Fruit fly (Drosophila melanogaster) whole organism, prepupa: ENCODE results near the gene CG17717.

Source experiments
- Blimp-1 ChIP-seq: fragments of 200-800 bp; sonication (Bioruptor generic); optimal IDR thresholded peaks from 3 replicates; lab custom pipeline; 2017; ENCODE audit warnings: missing biosample characterization, missing genetic modification characterization, mild to moderate bottlenecking, moderate library complexity, missing genetic modification reagents
- CG10631 ChIP-seq: fragments of 200-800 bp; sonication (Bioruptor generic); optimal IDR thresholded peaks from 2 replicates; lab custom pipeline; 2016; ENCODE audit warnings: missing biosample characterization, missing genetic modification characterization
- CG10669 ChIP-seq: fragments of 200-800 bp; sonication (Bioruptor generic); optimal IDR thresholded peaks from 3 replicates; lab custom pipeline; 2018; ENCODE audit warnings: missing biosample characterization, mild to moderate bottlenecking, missing genetic modification characterization, moderate library complexity
- CG11294 ChIP-seq: fragments of 200-800 bp; sonication (Bioruptor generic); IDR thresholded peaks from 2 replicates; pipeline ENCODE4 v1.3.6; 2022; ENCODE audit warnings: missing biosample characterization, missing genetic modification characterization
- CG11762 ChIP-seq: fragments of 200-800 bp; sonication (Bioruptor generic); optimal IDR thresholded peaks from 3 replicates; lab custom pipeline; 2016; ENCODE audit warnings: missing biosample characterization, missing genetic modification characterization; ENCODE audit not compliant: insufficient read depth
- CG15336 ChIP-seq: fragments of 200-800 bp; sonication (Bioruptor generic); IDR thresholded peaks from 2 replicates; pipeline ENCODE4 v1.3.6; 2022; ENCODE audit warnings: missing biosample characterization, missing genetic modification characterization
- CG1621 ChIP-seq: fragments of 200-800 bp; sonication (Bioruptor generic); optimal IDR thresholded peaks from 3 replicates; lab custom pipeline; 2018; ENCODE audit warnings: missing biosample characterization, mild to moderate bottlenecking, missing genetic modification characterization
- CG3032 ChIP-seq: fragments of 200-800 bp; optimal IDR thresholded peaks from 2 replicates; lab custom pipeline; 2019; ENCODE audit warnings: missing biosample characterization, mild to moderate bottlenecking, missing genetic modification characterization, moderate library complexity
- CG31627 ChIP-seq: fragments of 200-800 bp; sonication (Bioruptor generic); optimal IDR thresholded peaks from 3 replicates; lab custom pipeline; 2016; ENCODE audit warnings: missing biosample characterization, missing genetic modification characterization
- CG32006 ChIP-seq: fragments of 200-800 bp; sonication (Bioruptor generic); optimal IDR thresholded peaks from 3 replicates; lab custom pipeline; 2017; ENCODE audit warnings: missing biosample characterization, mild to moderate bottlenecking, missing genetic modification characterization
- CG34406 ChIP-seq: fragments of 200-800 bp; sonication (Bioruptor generic); optimal IDR thresholded peaks from 3 replicates; lab custom pipeline; 2016; ENCODE audit warnings: missing biosample characterization, missing genetic modification characterization
- CG3919 ChIP-seq: fragments of 200-800 bp; sonication (Bioruptor generic); optimal IDR thresholded peaks from 3 replicates; lab custom pipeline; 2016; ENCODE audit warnings: missing biosample characterization, missing genetic modification characterization
- CG6163 ChIP-seq: fragments of 200-800 bp; sonication (Bioruptor generic); IDR thresholded peaks from 3 replicates; pipeline ENCODE4 v1.3.6; 2022; ENCODE audit warnings: missing biosample characterization, missing genetic modification characterization
- CG6276 ChIP-seq: fragments of 200-800 bp; sonication (Bioruptor generic); optimal IDR thresholded peaks from 2 replicates; lab custom pipeline; 2017; ENCODE audit warnings: missing biosample characterization, mild to moderate bottlenecking, missing genetic modification characterization
- CG6792 ChIP-seq: fragments of 200-800 bp; sonication (Bioruptor generic); optimal IDR thresholded peaks from 3 replicates; lab custom pipeline; 2016; ENCODE audit warnings: missing biosample characterization, missing genetic modification characterization
- CG6808 ChIP-seq: fragments of 200-800 bp; sonication (Bioruptor generic); optimal IDR thresholded peaks from 3 replicates; lab custom pipeline; 2017; ENCODE audit warnings: missing biosample characterization, missing genetic modification characterization, mild to moderate bottlenecking, moderate library complexity, missing genetic modification reagents
- CG6854 ChIP-seq: fragments of 200-800 bp; sonication (Bioruptor generic); optimal IDR thresholded peaks from 2 replicates; lab custom pipeline; 2017; ENCODE audit warnings: missing biosample characterization, mild to moderate bottlenecking, missing genetic modification characterization
- CG7368 ChIP-seq: fragments of 200-800 bp; sonication (Bioruptor generic); optimal IDR thresholded peaks from 3 replicates; lab custom pipeline; 2016; ENCODE audit warnings: missing biosample characterization, missing genetic modification characterization
- CG8119 ChIP-seq: fragments of 200-800 bp; sonication (Bioruptor generic); IDR thresholded peaks from 3 replicates; pipeline ENCODE4 v1.3.6; 2022; ENCODE audit warnings: missing biosample characterization, missing genetic modification characterization
- CG9139 ChIP-seq: fragments of 200-800 bp; sonication (Bioruptor generic); optimal IDR thresholded peaks from 3 replicates; lab custom pipeline; 2017; ENCODE audit warnings: missing biosample characterization, mild to moderate bottlenecking, missing genetic modification characterization
- Eip75B ChIP-seq: fragments of 200-800 bp; sonication (Bioruptor generic); optimal IDR thresholded peaks from 3 replicates; lab custom pipeline; 2016; ENCODE audit warnings: missing biosample characterization, missing genetic modification characterization
- Eip78C ChIP-seq: fragments of 200-800 bp; sonication (Bioruptor generic); peaks from one replicate; lab custom pipeline; 2016; ENCODE audit warnings: missing biosample characterization, missing genetic modification characterization
- Eip93F ChIP-seq: fragments of 200-800 bp; sonication (Bioruptor generic); optimal IDR thresholded peaks from 2 replicates; lab custom pipeline; 2016; ENCODE audit warnings: missing biosample characterization, mild to moderate bottlenecking, missing genetic modification characterization
- Ets21C ChIP-seq: fragments of 200-800 bp; sonication (Bioruptor generic); optimal IDR thresholded peaks from 3 replicates; lab custom pipeline; 2016; ENCODE audit warnings: missing biosample characterization, missing genetic modification characterization
- Ets96B ChIP-seq: fragments of 200-800 bp; optimal IDR thresholded peaks from 2 replicates; lab custom pipeline; 2019; ENCODE audit warnings: missing biosample characterization, mild to moderate bottlenecking, missing genetic modification characterization, moderate library complexity
- Gug ChIP-seq: fragments of 200-800 bp; sonication (Bioruptor generic); IDR thresholded peaks from 2 replicates; pipeline ENCODE4 v1.3.6; 2022; ENCODE audit warnings: missing biosample characterization, missing genetic modification characterization
- Hr39 ChIP-seq: fragments of 200-800 bp; sonication (Bioruptor generic); optimal IDR thresholded peaks from 2 replicates; lab custom pipeline; 2016; ENCODE audit warnings: missing biosample characterization, missing genetic modification characterization
- Lpt ChIP-seq: fragments of 200-800 bp; sonication (Bioruptor generic); optimal IDR thresholded peaks from 3 replicates; lab custom pipeline; 2016; ENCODE audit warnings: missing biosample characterization, missing genetic modification characterization
- Met ChIP-seq: fragments of 200-800 bp; sonication (Bioruptor generic); optimal IDR thresholded peaks from 3 replicates; lab custom pipeline; 2016; ENCODE audit warnings: missing biosample characterization, missing genetic modification characterization
- OdsH ChIP-seq: fragments of 200-800 bp; sonication (Bioruptor generic); optimal IDR thresholded peaks from 3 replicates; lab custom pipeline; 2016; ENCODE audit warnings: missing biosample characterization, missing genetic modification characterization
- Sox102F ChIP-seq: fragments of 200-800 bp; sonication (Bioruptor generic); optimal IDR thresholded peaks from 2 replicates; lab custom pipeline; 2016; ENCODE audit warnings: missing biosample characterization, mild to moderate bottlenecking, missing genetic modification characterization
- Sox14 ChIP-seq: fragments of 200-800 bp; sonication (Bioruptor generic); optimal IDR thresholded peaks from 3 replicates; lab custom pipeline; 2016; ENCODE audit warnings: missing biosample characterization, missing genetic modification characterization
- achi ChIP-seq: fragments of 200-800 bp; sonication (Bioruptor generic); optimal IDR thresholded peaks from 3 replicates; lab custom pipeline; 2016; ENCODE audit warnings: missing biosample characterization, missing genetic modification characterization
- acj6 ChIP-seq: fragments of 200-800 bp; sonication (Bioruptor generic); optimal IDR thresholded peaks from 3 replicates; lab custom pipeline; 2016; ENCODE audit warnings: missing biosample characterization, missing genetic modification characterization
- cyc ChIP-seq: fragments of 200-800 bp; sonication (Bioruptor generic); optimal IDR thresholded peaks from 3 replicates; lab custom pipeline; 2016; ENCODE audit warnings: missing biosample characterization, missing genetic modification characterization
- dac ChIP-seq: fragments of 200-800 bp; sonication (Bioruptor generic); optimal IDR thresholded peaks from 2 replicates; lab custom pipeline; 2017; ENCODE audit warnings: missing biosample characterization, mild to moderate bottlenecking, missing genetic modification characterization
- eg ChIP-seq: fragments of 200-800 bp; sonication (Bioruptor generic); IDR thresholded peaks from 3 replicates; pipeline ENCODE4 v1.3.6; 2022; ENCODE audit warnings: missing biosample characterization, missing genetic modification characterization
- esn ChIP-seq: fragments of 200-800 bp; sonication (Bioruptor generic); optimal IDR thresholded peaks from 2 replicates; lab custom pipeline; 2016; ENCODE audit warnings: missing biosample characterization, mild to moderate bottlenecking, missing genetic modification characterization, moderate library complexity
- fd59A ChIP-seq: fragments of 200-800 bp; sonication (Bioruptor generic); optimal IDR thresholded peaks from 2 replicates; lab custom pipeline; 2017; ENCODE audit warnings: missing biosample characterization, mild to moderate bottlenecking, missing genetic modification characterization, missing genetic modification reagents
- fd85E ChIP-seq: fragments of 200-800 bp; sonication (Bioruptor generic); optimal IDR thresholded peaks from 3 replicates; lab custom pipeline; 2016; ENCODE audit warnings: missing biosample characterization, missing genetic modification characterization
- fkh ChIP-seq: fragments of 200-800 bp; sonication (Bioruptor generic); optimal IDR thresholded peaks from 3 replicates; lab custom pipeline; 2017; ENCODE audit warnings: missing biosample characterization, mild to moderate bottlenecking, missing genetic modification characterization, moderate library complexity
- lz ChIP-seq: fragments of 200-800 bp; sonication (Bioruptor generic); optimal IDR thresholded peaks from 3 replicates; lab custom pipeline; 2016; ENCODE audit warnings: missing biosample characterization, missing genetic modification characterization
- net ChIP-seq: fragments of 200-800 bp; sonication (Bioruptor generic); optimal IDR thresholded peaks from 3 replicates; lab custom pipeline; 2016; ENCODE audit warnings: missing biosample characterization, missing genetic modification characterization
- pdm3 ChIP-seq: fragments of 200-800 bp; sonication (Bioruptor generic); optimal IDR thresholded peaks from 3 replicates; lab custom pipeline; 2016; ENCODE audit warnings: missing biosample characterization, missing genetic modification characterization
- salr ChIP-seq, 2 experiments: fragments of 200-800 bp; sonication (Bioruptor generic); optimal IDR thresholded peaks; 3 replicates each; lab custom pipeline; 2016 to 2018; ENCODE audit warnings: missing biosample characterization in 2 of 2, missing genetic modification characterization in 2 of 2, mild to moderate bottlenecking in 1 of 2
- ss ChIP-seq, 2 experiments: fragments of 200-800 bp; sonication (Bioruptor generic); optimal IDR thresholded peaks; 2 replicates in 1 of 2; 3 replicates in 1 of 2; lab custom pipeline; 2017 to 2018; ENCODE audit warnings: mild to moderate bottlenecking in 2 of 2, missing biosample characterization in 2 of 2, missing genetic modification characterization in 2 of 2, moderate library complexity in 1 of 2
- topi ChIP-seq: fragments of 200-800 bp; sonication (Bioruptor generic); optimal IDR thresholded peaks from 3 replicates; lab custom pipeline; 2016; ENCODE audit warnings: missing biosample characterization, missing genetic modification characterization
- vri ChIP-seq: fragments of 200-800 bp; sonication (Bioruptor generic); optimal IDR thresholded peaks from 3 replicates; lab custom pipeline; 2016; ENCODE audit warnings: missing biosample characterization, mild to moderate bottlenecking, missing genetic modification characterization

CG17717 gene

dm6 chrX:6546970-6547369, 42.1 kb upstream of the CG17717 start:
- TF ChIP-seq CG15336 (GFP tag; lab: Robert Waterston, UW) (no peak), fkh (GFP tag; lab: Kevin White, UChicago) (peak; percentile 83)

- TF ChIP-seq CG34406: peak; percentile 89
- TF ChIP-seq OdsH: peak; percentile 95
- peak; percentile 95 for TF ChIP-seq acj6 (GFP tag; lab: Kevin White, UChicago)
- peak; percentile 89 for TF ChIP-seq Eip93F (GFP tag; lab: Kevin White, UChicago)
- peak; percentile 95 for TF ChIP-seq Hr39 (GFP tag; lab: Kevin White, UChicago)
- TF ChIP-seq CG9139: peak; percentile 84
- TF ChIP-seq fkh (GFP tag; lab: Kevin White, UChicago): peak; percentile 78
- TF ChIP-seq CG32006: peak; percentile 96
- peak; percentile 88 for TF ChIP-seq Blimp-1
- peak; percentile 97 for TF ChIP-seq Eip75B (GFP tag; lab: Kevin White, UChicago)
- TF ChIP-seq lz (GFP tag; lab: Kevin White, UChicago): peak; percentile 96
- peak; percentile 91 for TF ChIP-seq Sox102F (GFP tag; lab: Kevin White, UChicago)
- peak; percentile 95 for TF ChIP-seq esn (GFP tag; lab: Kevin White, UChicago)
- TF ChIP-seq CG15336 (GFP tag; lab: Robert Waterston, UW): peak; percentile 98
- TF ChIP-seq Eip78C (GFP tag; lab: Kevin White, UChicago): peak; percentile 99
- TF ChIP-seq topi (GFP tag; lab: Kevin White, UChicago): peak; percentile 98
- TF ChIP-seq CG8119 (GFP tag; lab: Robert Waterston, UW): peak; percentile 98
- TF ChIP-seq CG6163 (GFP tag; lab: Robert Waterston, UW): peak; percentile 99
- peak; percentile 95 for TF ChIP-seq CG3032 (tag; lab: Kevin White, UChicago)
- peak; percentile 98 for TF ChIP-seq cyc (GFP tag; lab: Kevin White, UChicago)
- peak; percentile 96 for TF ChIP-seq CG31627 (GFP tag; lab: Kevin White, UChicago)
- TF ChIP-seq fd85E (GFP tag; lab: Kevin White, UChicago): peak; percentile 86
- TF ChIP-seq CG11762 (GFP tag; lab: Kevin White, UChicago): peak; percentile 94
- TF ChIP-seq CG7368: peak; percentile 96
- TF ChIP-seq CG3919 (GFP tag; lab: Kevin White, UChicago): peak; percentile 99
- peak; percentile 95 for TF ChIP-seq CG6792 (GFP tag; lab: Kevin White, UChicago)
- peak; percentile 96 for TF ChIP-seq Sox14 (GFP tag; lab: Kevin White, UChicago)
- TF ChIP-seq CG11294 (GFP tag; lab: Robert Waterston, UW): peak; percentile 94
- TF ChIP-seq Lpt (GFP tag; lab: Kevin White, UChicago): peak; percentile 95
- TF ChIP-seq Ets96B (tag; lab: Kevin White, UChicago): peak; percentile 94
- TF ChIP-seq Ets21C (GFP tag; lab: Kevin White, UChicago): peak; percentile 89
- peak; percentile 93 for TF ChIP-seq fd59A
- peak; percentile 95 for TF ChIP-seq net (GFP tag; lab: Kevin White, UChicago)
- TF ChIP-seq CG6276 (GFP tag; lab: Kevin White, UChicago): peak; percentile 96
- peak; percentile 89 to 93 for TF ChIP-seq salr (GFP tag; optimal IDR thresholded peaks at IDR 0.05; lab: Kevin White, UChicago)
- peak; percentile 99 for TF ChIP-seq vri (GFP tag; lab: Kevin White, UChicago)
- peak; percentile 96 for TF ChIP-seq CG10631 (GFP tag; lab: Kevin White, UChicago)
- TF ChIP-seq Gug: peak; percentile 98
- peak; percentile 94 for TF ChIP-seq CG6854 (GFP tag; lab: Kevin White, UChicago)
- TF ChIP-seq CG1621 (tag; lab: Kevin White, UChicago): peak; percentile 95
- peak; percentile 98 for TF ChIP-seq eg (GFP tag; lab: Robert Waterston, UW)
- peak; percentile 96 for TF ChIP-seq pdm3 (GFP tag; lab: Kevin White, UChicago)
- peak; percentile 96 for TF ChIP-seq CG6808 (GFP tag; lab: Kevin White, UChicago)
- TF ChIP-seq dac (GFP tag; lab: Kevin White, UChicago): peak; percentile 92
- TF ChIP-seq ss (GFP tag; optimal IDR thresholded peaks at IDR 0.05; lab: Kevin White, UChicago): peak; percentile 91 to 93
- TF ChIP-seq Met (GFP tag; lab: Kevin White, UChicago): peak; percentile 97
- TF ChIP-seq achi: peak; percentile 95
- peak; percentile 95 for TF ChIP-seq CG10669 (GFP tag; lab: Kevin White, UChicago)
Measured at dm6 chrX:6549428-6550117, 39.5 kb upstream of the CG17717 start.
